Fruit fly (Drosophila melanogaster) Kc167 (cell line): ENCODE data around the gene robl62A.

Experiments
- h ChIP-seq: fragments of >200 bp; optimal IDR thresholded peaks from 3 replicates; lab custom pipeline; 2018; ENCODE audit warnings: missing external identifiers
- psq ChIP-seq: fragments of >200 bp; optimal IDR thresholded peaks from 2 replicates; lab custom pipeline; 2017; ENCODE audit warnings: missing external identifiers

dm6 chr3L:1463547-1463946, 13.9 kb upstream of the robl62A start, which contains the start of gene rho:
- TF ChIP-seq h (lab: Kevin White, UChicago) = no peak
- TF ChIP-seq psq = no peak
